Worm (Caenorhabditis elegans) whole organism, midembryonic: Measurements from ENCODE around the gene aakb-1.

Source experiments
- cog-1 ChIP-seq: sonication (generic microtip); optimal IDR thresholded peaks from 2 replicates; lab custom pipeline; 2016; ENCODE audit warnings: missing genetic modification characterization, missing compliant biosample characterization
- flt-1 ChIP-seq: fragments of 200-800 bp; sonication (Bioruptor generic); IDR thresholded peaks from 2 replicates; pipeline ENCODE4 v1.3.6; 2022; ENCODE audit warnings: missing genetic modification characterization, missing compliant biosample characterization
- med-1 ChIP-seq: sonication (generic microtip); optimal IDR thresholded peaks from 2 replicates; lab custom pipeline; 2017; ENCODE audit warnings: missing genetic modification characterization, mild to moderate bottlenecking, missing compliant biosample characterization, antibody characterized with exemption, missing genetic modification reagents; ENCODE audit not compliant: insufficient read depth
- ztf-23 ChIP-seq: fragments of 200-800 bp; sonication (Bioruptor generic); IDR thresholded peaks from 2 replicates; pipeline ENCODE4 v1.3.6; 2022; ENCODE audit warnings: missing genetic modification reagents, missing genetic modification characterization, missing compliant biosample characterization

DNA sequence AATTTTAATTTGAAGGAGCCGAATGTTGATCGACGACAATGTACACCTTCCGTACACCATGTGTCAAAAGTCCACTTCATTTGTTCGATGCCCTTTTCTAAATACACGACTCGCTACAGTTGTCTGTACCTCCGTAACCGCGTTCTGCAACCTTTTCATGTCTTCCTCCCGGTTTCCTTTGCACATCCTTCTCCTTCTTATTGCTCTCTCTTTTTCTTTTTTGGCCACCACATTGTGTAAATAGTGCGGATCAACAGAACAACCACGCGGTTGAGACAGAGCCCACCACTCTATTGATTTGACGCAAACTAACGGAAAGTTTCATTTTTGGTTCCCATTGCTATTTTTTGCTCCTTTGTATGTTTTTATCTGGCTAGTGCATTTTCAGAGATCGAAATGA, 12.2 kb upstream of the aakb-1 start:
- TF ChIP-seq cog-1 (no peak), flt-1 (no peak), med-1 (GFP tag; lab: Kevin White, UChicago) (no peak), ztf-23 (GFP tag; lab: Robert Waterston, UW) (no peak)
